Worm (Caenorhabditis elegans) whole organism, L4 larva: ENCODE measurements around the gene srx-125.

Experiments used
- D1046.2 ChIP-seq: fragments of 200-800 bp; sonication (Bioruptor generic); IDR thresholded peaks from 2 replicates; pipeline ENCODE4 v1.3.6; 2022; ENCODE audit warnings: missing genetic modification characterization, missing compliant biosample characterization
- F26F4.8 ChIP-seq: fragments of 200-800 bp; sonication (Bioruptor generic); conservative IDR thresholded peaks from 2 replicates; pipeline ENCODE4 v1.3.6; 2022; ENCODE audit warnings: missing genetic modification characterization, missing compliant biosample characterization
- F44E2.7 ChIP-seq: fragments of 200-800 bp; sonication (Bioruptor generic); IDR thresholded peaks from 2 replicates; pipeline ENCODE4 v2.1.2; 2022; ENCODE audit warnings: missing genetic modification characterization, missing compliant biosample characterization
- Y75B8A.6 ChIP-seq: fragments of 200-800 bp; sonication (Bioruptor generic); IDR thresholded peaks from 2 replicates; pipeline ENCODE4 v1.3.6; 2022; ENCODE audit warnings: missing genetic modification reagents, missing genetic modification characterization, missing compliant biosample characterization
- aha-1 ChIP-seq: fragments of 150-350 bp; peaks from one replicate; lab custom pipeline; 2014; ENCODE audit warnings: missing biosample characterization, missing genetic modification characterization
- ama-1 ChIP-seq: fragments of 150-350 bp; optimal IDR thresholded peaks from 2 replicates; lab custom pipeline; 2014; ENCODE audit warnings: inconsistent platforms, mixed read lengths
- attf-4 ChIP-seq: sonication (generic microtip); optimal IDR thresholded peaks from 3 replicates; lab custom pipeline; 2017; ENCODE audit warnings: missing biosample characterization, missing genetic modification characterization
- ceh-32 ChIP-seq: sonication (generic microtip); optimal IDR thresholded peaks from 2 replicates; lab custom pipeline; 2016; ENCODE audit warnings: mild to moderate bottlenecking, missing genetic modification characterization, missing compliant biosample characterization; ENCODE audit not compliant: poor library complexity
- ceh-44 ChIP-seq: fragments of 200-800 bp; sonication (Bioruptor generic); IDR thresholded peaks from 2 replicates; pipeline ENCODE4 v1.3.6; 2022; ENCODE audit warnings: missing genetic modification reagents, missing genetic modification characterization, missing compliant biosample characterization
- daf-12 ChIP-seq: fragments of 150-350 bp; optimal IDR thresholded peaks from 2 replicates; lab custom pipeline; 2014; ENCODE audit warnings: missing biosample characterization, missing genetic modification reagents, missing genetic modification characterization
- daf-16 ChIP-seq, 3 experiments: sonication (generic microtip); optimal IDR thresholded peaks; 2 replicates each; lab custom pipeline; 2016 to 2017; ENCODE audit warnings: missing genetic modification characterization in 3 of 3, missing genetic modification reagents in 3 of 3, mild to moderate bottlenecking in 2 of 3, missing compliant biosample characterization in 2 of 3, missing biosample characterization in 1 of 3, moderate library complexity in 1 of 3
- daf-19 ChIP-seq: fragments of 200-800 bp; sonication (Bioruptor generic); conservative IDR thresholded peaks from 2 replicates; pipeline ENCODE4 v1.3.6; 2022; ENCODE audit warnings: missing genetic modification characterization, missing compliant biosample characterization
- dmd-6 ChIP-seq: fragments of 200-800 bp; sonication (Bioruptor generic); IDR thresholded peaks from 2 replicates; pipeline ENCODE4 v1.3.6; 2022; ENCODE audit warnings: missing genetic modification reagents, missing genetic modification characterization, missing compliant biosample characterization
- dmd-8 ChIP-seq: fragments of 200-800 bp; sonication (Bioruptor generic); IDR thresholded peaks from 2 replicates; pipeline ENCODE4 v1.3.6; 2022; ENCODE audit warnings: missing genetic modification characterization, missing compliant biosample characterization
- dmd-9 ChIP-seq: fragments of 200-800 bp; sonication (Bioruptor generic); IDR thresholded peaks from 2 replicates; pipeline ENCODE4 v1.3.6; 2022; ENCODE audit warnings: missing genetic modification reagents, missing genetic modification characterization, missing compliant biosample characterization
- duxl-1 ChIP-seq: sonication (generic microtip); optimal IDR thresholded peaks from 2 replicates; lab custom pipeline; 2016; ENCODE audit warnings: mild to moderate bottlenecking, missing genetic modification characterization, moderate library complexity, missing compliant biosample characterization; ENCODE audit not compliant: poor library complexity
- dve-1 ChIP-seq: sonication (generic microtip); optimal IDR thresholded peaks from 2 replicates; lab custom pipeline; 2017; ENCODE audit warnings: antibody characterized with exemption, mild to moderate bottlenecking, missing genetic modification characterization, missing compliant biosample characterization; ENCODE audit not compliant: insufficient read depth
- egl-43 ChIP-seq: fragments of 200-800 bp; sonication (Bioruptor generic); IDR thresholded peaks from 2 replicates; pipeline ENCODE4 v1.3.6; 2022; ENCODE audit warnings: missing genetic modification reagents, missing genetic modification characterization, missing compliant biosample characterization
- hlh-11 ChIP-seq: fragments of 200-800 bp; sonication (Bioruptor generic); optimal IDR thresholded peaks from 2 replicates; lab custom pipeline; 2018; ENCODE audit warnings: mild to moderate bottlenecking, missing genetic modification characterization, missing compliant biosample characterization
- hlh-30 ChIP-seq: sonication (generic microtip); optimal IDR thresholded peaks from 2 replicates; lab custom pipeline; 2017; ENCODE audit warnings: antibody characterized with exemption, mild to moderate bottlenecking, missing genetic modification characterization, missing compliant biosample characterization; ENCODE audit not compliant: insufficient read depth
- lin-13 ChIP-seq: fragments of 150-350 bp; optimal IDR thresholded peaks from 2 replicates; lab custom pipeline; 2014; ENCODE audit warnings: missing biosample characterization, missing genetic modification reagents, missing genetic modification characterization
- lin-29 ChIP-seq: fragments of 200-800 bp; sonication (Bioruptor generic); IDR thresholded peaks from 2 replicates; pipeline ENCODE4 v1.3.6; 2022; ENCODE audit warnings: missing genetic modification reagents, missing genetic modification characterization, missing compliant biosample characterization
- lin-39 ChIP-seq: fragments of 150-350 bp; optimal IDR thresholded peaks from 2 replicates; lab custom pipeline; 2014; ENCODE audit warnings: missing biosample characterization, missing genetic modification reagents, missing genetic modification characterization
- lsy-2 ChIP-seq, 2 experiments: fragments of 150-350 bp in 1 of 2; sonication (generic microtip) in 1 of 2; optimal IDR thresholded peaks; 2 replicates each; lab custom pipeline; 2014 to 2017; ENCODE audit warnings: missing biosample characterization in 2 of 2, missing genetic modification characterization in 2 of 2
- madf-9 ChIP-seq: fragments of 200-800 bp; sonication (Bioruptor generic); conservative IDR thresholded peaks from 2 replicates; pipeline ENCODE4 v1.3.6; 2022; ENCODE audit warnings: missing genetic modification reagents, missing genetic modification characterization, missing compliant biosample characterization
- mdl-1 ChIP-seq, 2 experiments: fragments of 150-350 bp in 1 of 2; sonication (generic microtip) in 1 of 2; optimal IDR thresholded peaks; 2 replicates each; lab custom pipeline; 2014 to 2017; ENCODE audit warnings: missing biosample characterization in 2 of 2, missing genetic modification characterization in 2 of 2
- mep-1 ChIP-seq: fragments of 150-350 bp; sonication (generic microtip); optimal IDR thresholded peaks from 3 replicates; lab custom pipeline; 2014; ENCODE audit warnings: missing biosample characterization, missing genetic modification characterization
- mes-2 ChIP-seq: sonication (generic microtip); optimal IDR thresholded peaks from 2 replicates; lab custom pipeline; 2016; ENCODE audit warnings: missing genotype, mild to moderate bottlenecking, missing genetic modification characterization, missing compliant biosample characterization; ENCODE audit not compliant: poor library complexity, severe bottlenecking
- mxl-3 ChIP-seq: fragments of 200-800 bp; sonication (Bioruptor generic); optimal IDR thresholded peaks from 2 replicates; lab custom pipeline; 2018; ENCODE audit warnings: mild to moderate bottlenecking, missing genetic modification characterization, missing compliant biosample characterization
- nhr-237 ChIP-seq: sonication (generic microtip); optimal IDR thresholded peaks from 2 replicates; lab custom pipeline; 2017; ENCODE audit warnings: missing biosample characterization, missing genetic modification characterization
- nhr-28 ChIP-seq: fragments of 150-350 bp; optimal IDR thresholded peaks from 2 replicates; lab custom pipeline; 2014; ENCODE audit warnings: missing biosample characterization, missing genetic modification characterization
- nhr-42 ChIP-seq: fragments of 200-800 bp; sonication (Bioruptor generic); IDR thresholded peaks from 2 replicates; pipeline ENCODE4 v1.3.6; 2022; ENCODE audit warnings: missing genetic modification characterization, missing compliant biosample characterization
- nhr-48 ChIP-seq: sonication (generic microtip); optimal IDR thresholded peaks from 2 replicates; lab custom pipeline; 2016; ENCODE audit warnings: mild to moderate bottlenecking, missing genetic modification characterization, missing compliant biosample characterization
- nhr-6 ChIP-seq: fragments of 150-350 bp; optimal IDR thresholded peaks from 2 replicates; lab custom pipeline; 2014; ENCODE audit warnings: missing biosample characterization, missing genetic modification characterization
- nhr-76 ChIP-seq: fragments of 150-350 bp; optimal IDR thresholded peaks from 2 replicates; lab custom pipeline; 2014; ENCODE audit warnings: missing biosample characterization, missing genetic modification characterization
- pha-4 ChIP-seq, 2 experiments: fragments of 150-350 bp in 1 of 2; fragments of 200-800 bp in 1 of 2; sonication (Bioruptor generic) in 1 of 2; IDR thresholded peaks in 1 of 2; optimal IDR thresholded peaks in 1 of 2; 2 replicates each; pipeline versions ENCODE4 v1.3.6 to Lab custom; 2014 to 2022; ENCODE audit warnings: missing genetic modification characterization in 2 of 2, missing genetic modification reagents in 2 of 2, missing biosample characterization in 1 of 2, missing compliant biosample characterization in 1 of 2
- sdz-12 ChIP-seq: fragments of 200-800 bp; sonication (Bioruptor generic); optimal IDR thresholded peaks from 2 replicates; lab custom pipeline; 2018; ENCODE audit warnings: mild to moderate bottlenecking, missing genetic modification characterization, missing compliant biosample characterization
- set-16 ChIP-seq: fragments of 200-800 bp; sonication (Bioruptor generic); IDR thresholded peaks from 2 replicates; pipeline ENCODE4 v1.3.6; 2022; ENCODE audit warnings: missing genetic modification reagents, missing genetic modification characterization, missing compliant biosample characterization
- skn-1 ChIP-seq: fragments of 150-350 bp; optimal IDR thresholded peaks from 2 replicates; lab custom pipeline; 2014; ENCODE audit warnings: missing biosample characterization, missing genetic modification characterization
- snpc-1.2 ChIP-seq: fragments of 200-800 bp; sonication (Bioruptor generic); IDR thresholded peaks from 2 replicates; pipeline ENCODE4 v1.3.6; 2022; ENCODE audit warnings: missing genetic modification reagents, missing genetic modification characterization, missing compliant biosample characterization
- snpc-4 ChIP-seq: fragments of 150-350 bp; optimal IDR thresholded peaks from 2 replicates; lab custom pipeline; 2014; ENCODE audit warnings: missing biosample characterization, missing genetic modification characterization
- tra-1 ChIP-seq: fragments of 200-800 bp; sonication (Bioruptor generic); IDR thresholded peaks from 2 replicates; pipeline ENCODE4 v1.3.6; 2022; ENCODE audit warnings: missing genetic modification reagents, missing genetic modification characterization, missing compliant biosample characterization
- unc-62 ChIP-seq, 3 experiments: fragments of 150-350 bp in 1 of 3; sonication (generic microtip); optimal IDR thresholded peaks in 2 of 3; peaks in 1 of 3; 1 replicate in 1 of 3; 2 replicates in 2 of 3; lab custom pipeline; 2014 to 2017; ENCODE audit warnings: missing biosample characterization in 3 of 3, missing genetic modification characterization in 3 of 3, missing genetic modification reagents in 3 of 3, missing genotype in 1 of 3
- vab-7 ChIP-seq: fragments of 200-800 bp; sonication (Bioruptor generic); IDR thresholded peaks from 2 replicates; pipeline ENCODE4 v1.3.6; 2022; ENCODE audit warnings: missing genetic modification reagents, missing genetic modification characterization, missing compliant biosample characterization
- zip-2 ChIP-seq: fragments of 150-350 bp; optimal IDR thresholded peaks from 2 replicates; lab custom pipeline; 2014; ENCODE audit warnings: missing biosample characterization, missing genetic modification characterization
- ztf-7 ChIP-seq: fragments of 150-350 bp; optimal IDR thresholded peaks from 2 replicates; lab custom pipeline; 2014; ENCODE audit warnings: missing biosample characterization, missing genetic modification characterization

The srx-125 gene

ce11 chrV:13373643-13374042 is 6.5 kb downstream of the srx-125 start (continued):
- TF ChIP-seq daf-16 (GFP tag; optimal IDR thresholded peaks at IDR 0.05; lab: Kevin White, UChicago): peak in 1 of 2 experiments; percentile 34
- TF ChIP-seq daf-16 (tag; optimal IDR thresholded peaks at IDR 0.05; lab: Kevin White, UChicago): peak; percentile 99
- TF ChIP-seq nhr-6 (tag; lab: Kevin White, UChicago): peak; percentile 97
- no peak for TF ChIP-seq snpc-1.2 (GFP tag; lab: Robert Waterston, UW)
- TF ChIP-seq dve-1 (tag; lab: Kevin White, UChicago): peak; percentile 95
- TF ChIP-seq nhr-48 (tag; lab: Kevin White, UChicago): peak; percentile 57
- no peak for TF ChIP-seq dmd-8 (GFP tag; lab: Robert Waterston, UW)
- TF ChIP-seq tra-1 (GFP tag; lab: Robert Waterston, UW): peak; percentile 58; the same call in 1 of the 2 replicates

ce11 chrV:13374532-13374931 is 7.4 kb downstream of the srx-125 start:
- TF ChIP-seq mxl-3 (peak; percentile 41), pha-4 (GFP tag; IDR thresholded peaks at IDR 0.05; lab: Robert Waterston, UW) (peak; percentile 68; the same call in 1 of the 2 replicates), pha-4 (tag; optimal IDR thresholded peaks at IDR 0.05; lab: Kevin White, UChicago) (no peak), nhr-76 (tag; lab: Kevin White, UChicago) (no peak), skn-1 (tag; lab: Kevin White, UChicago) (no peak), dve-1 (tag; lab: Kevin White, UChicago) (peak; percentile 70), daf-12 (tag; lab: Kevin White, UChicago) (no peak), Y75B8A.6 (GFP tag; lab: Robert Waterston, UW) (no peak), ceh-44 (GFP tag; lab: Robert Waterston, UW) (no peak), nhr-6 (tag; lab: Kevin White, UChicago) (peak; percentile 41), nhr-237 (peak; percentile 30), dmd-9 (GFP tag; lab: Robert Waterston, UW) (no peak), vab-7 (no peak), F26F4.8 (GFP tag; lab: Robert Waterston, UW) (no peak), unc-62 (GFP tag; optimal IDR thresholded peaks at IDR 0.05 in 1 of 2; lab: Kevin White, UChicago) (no peak), unc-62 (tag; optimal IDR thresholded peaks at IDR 0.05; lab: Kevin White, UChicago) (no peak), egl-43 (GFP tag; lab: Robert Waterston, UW) (no peak), mes-2 (no peak), lin-29 (no peak), hlh-11 (tag; lab: Kevin White, UChicago) (peak; percentile 74), duxl-1 (no peak), nhr-28 (tag; lab: Kevin White, UChicago) (peak; percentile 53), dmd-6 (GFP tag; lab: Robert Waterston, UW) (peak; percentile 35; the same call in 1 of the 2 replicates), nhr-42 (GFP tag; lab: Robert Waterston, UW) (no peak), hlh-30 (tag; lab: Kevin White, UChicago) (peak; percentile 43), madf-9 (peak; percentile 79), ama-1 (lab: Kevin White, UChicago) (no peak), attf-4 (tag; lab: Kevin White, UChicago) (no peak), lsy-2 (tag; optimal IDR thresholded peaks at IDR 0.05; lab: Kevin White, UChicago) (peak in 1 of 2 experiments; percentile 39), zip-2 (no peak), tra-1 (GFP tag; lab: Robert Waterston, UW) (0 out of 2 replicates have a peak, but pooled peaks have one; percentile 55), set-16 (GFP tag; lab: Robert Waterston, UW) (peak; percentile 87), mep-1 (tag; lab: Kevin White, UChicago) (peak; percentile 8), daf-16 (GFP tag; optimal IDR thresholded peaks at IDR 0.05; lab: Kevin White, UChicago) (no peak), daf-16 (tag; optimal IDR thresholded peaks at IDR 0.05; lab: Kevin White, UChicago) (peak; percentile 3), lin-13 (no peak), dmd-8 (GFP tag; lab: Robert Waterston, UW) (no peak), ceh-32 (tag; lab: Kevin White, UChicago) (no peak), D1046.2 (GFP tag; lab: Robert Waterston, UW) (no peak), lin-39 (tag; lab: Kevin White, UChicago) (no peak), sdz-12 (GFP tag; lab: Kevin White, UChicago) (no peak), daf-19 (GFP tag; lab: Robert Waterston, UW) (no peak), aha-1 (tag; lab: Kevin White, UChicago) (peak; percentile 2), ztf-7 (tag; lab: Kevin White, UChicago) (no peak), F44E2.7 (0 out of 2 replicates have a peak, but pooled peaks have one; percentile 28), mdl-1 (tag; optimal IDR thresholded peaks at IDR 0.05; lab: Kevin White, UChicago) (peak in 1 of 2 experiments; percentile 20), snpc-4 (tag; lab: Kevin White, UChicago) (no peak)
